Worm (Caenorhabditis elegans) whole organism, mixed stage, embryonic: Measurements from ENCODE around the gene F27E5.7.

Source experiments
- ces-1 ChIP-seq: fragments of 150-350 bp; optimal IDR thresholded peaks from 2 replicates; lab custom pipeline; 2014; ENCODE audit warnings: missing biosample characterization, missing genetic modification reagents, missing genetic modification characterization
- drap-1 ChIP-seq: fragments of 200-800 bp; sonication (Bioruptor generic); optimal IDR thresholded peaks from 3 replicates; lab custom pipeline; 2018; ENCODE audit warnings: mild to moderate bottlenecking, missing genetic modification characterization, missing compliant biosample characterization
- elt-3 ChIP-seq: fragments of 150-350 bp; optimal IDR thresholded peaks from 2 replicates; lab custom pipeline; 2014; ENCODE audit warnings: missing biosample characterization, missing genetic modification characterization
- flh-1 ChIP-seq: fragments of 200-800 bp; sonication (Bioruptor generic); optimal IDR thresholded peaks from 2 replicates; lab custom pipeline; 2018; ENCODE audit warnings: mild to moderate bottlenecking, missing genetic modification characterization, moderate library complexity, missing compliant biosample characterization
- ham-2 ChIP-seq: fragments of 200-800 bp; sonication (Bioruptor generic); optimal IDR thresholded peaks from 2 replicates; lab custom pipeline; 2018; ENCODE audit warnings: mild to moderate bottlenecking, missing genetic modification characterization, missing compliant biosample characterization
- lin-13 ChIP-seq: fragments of 150-350 bp; optimal IDR thresholded peaks from 2 replicates; lab custom pipeline; 2014; ENCODE audit warnings: missing biosample characterization, missing genetic modification characterization
- mep-1 ChIP-seq: fragments of 150-350 bp; optimal IDR thresholded peaks from 2 replicates; lab custom pipeline; 2017; ENCODE audit warnings: missing biosample characterization, missing genetic modification reagents, missing genetic modification characterization, inconsistent platforms
- nhr-76 ChIP-seq: sonication (generic microtip); optimal IDR thresholded peaks from 2 replicates; lab custom pipeline; 2017; ENCODE audit warnings: missing biosample characterization, missing genetic modification characterization
- snpc-4 ChIP-seq: fragments of 150-350 bp; optimal IDR thresholded peaks from 2 replicates; lab custom pipeline; 2014; ENCODE audit warnings: missing biosample characterization, missing genetic modification characterization
- sptf-1 ChIP-seq: sonication (generic microtip); optimal IDR thresholded peaks from 2 replicates; lab custom pipeline; 2017; ENCODE audit warnings: mild to moderate bottlenecking, missing genetic modification characterization, moderate library complexity, missing compliant biosample characterization
- unc-39 ChIP-seq: fragments of 150-350 bp; optimal IDR thresholded peaks from 2 replicates; lab custom pipeline; 2014; ENCODE audit warnings: missing biosample characterization, missing genetic modification characterization
- unc-62 ChIP-seq: fragments of 150-350 bp; optimal IDR thresholded peaks from 2 replicates; lab custom pipeline; 2014; ENCODE audit warnings: missing biosample characterization, missing genetic modification reagents, missing genetic modification characterization
- zip-8 ChIP-seq: fragments of 150-350 bp; optimal IDR thresholded peaks from 2 replicates; lab custom pipeline; 2014; ENCODE audit warnings: missing biosample characterization, missing genetic modification characterization

ce11 chrII:10146488-10146887, 23.9 kb downstream of the F27E5.7 start, which contains the start of gene pax-3:
- TF ChIP-seq sptf-1 (no peak), flh-1 (GFP tag; lab: Kevin White, UChicago) (no peak), lin-13 (tag; lab: Kevin White, UChicago) (no peak), unc-62 (GFP tag; lab: Kevin White, UChicago) (no peak), nhr-76 (tag; lab: Kevin White, UChicago) (no peak), ham-2 (GFP tag; lab: Kevin White, UChicago) (no peak), unc-39 (tag; lab: Kevin White, UChicago) (no peak), drap-1 (GFP tag; lab: Kevin White, UChicago) (no peak), zip-8 (tag; lab: Kevin White, UChicago) (no peak), mep-1 (tag; lab: Kevin White, UChicago) (no peak), ces-1 (GFP tag; lab: Kevin White, UChicago) (no peak), snpc-4 (tag; lab: Kevin White, UChicago) (no peak), elt-3 (tag; lab: Kevin White, UChicago) (no peak)
